Fruit fly (Drosophila melanogaster): ENCODE data around the gene CG4462.

The CG4462 gene

dm6 chr3R:19924331-19924730 is 840 bp downstream of the CG4462 start:
- TF ChIP-seq ttk (optimal IDR thresholded peaks at IDR 0.05) (no peak), Sin3A (optimal IDR thresholded peaks at IDR 0.05) (no peak), Myc (optimal IDR thresholded peaks at IDR 0.05) (no peak), h (optimal IDR thresholded peaks at IDR 0.05) (no peak), insv (optimal IDR thresholded peaks at IDR 0.05) (no peak), psq (optimal IDR thresholded peaks at IDR 0.05) (no peak)

DNA sequence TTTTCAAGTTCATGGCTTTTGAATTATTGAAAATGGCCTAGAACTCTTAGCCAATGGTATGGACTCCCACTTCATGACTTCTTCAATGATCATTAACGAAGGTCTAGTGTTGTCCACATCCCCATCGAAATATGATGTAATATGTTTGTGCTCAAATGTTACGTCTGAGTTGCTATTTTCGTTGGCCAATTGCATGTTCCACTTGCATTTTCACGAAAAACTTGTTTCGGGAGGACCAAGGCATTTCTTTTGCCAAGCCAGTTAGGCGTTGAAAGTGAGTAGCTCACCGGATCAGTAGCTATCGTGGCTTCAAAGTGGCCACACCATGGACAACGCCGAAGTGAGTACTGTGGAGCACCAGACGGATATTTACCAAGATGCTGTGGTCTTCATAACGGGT is 7.0 kb downstream of the CG4462 start, which contains the start of gene CG4770:
Gene CG4770, plus strand, starts transcription at position 301 of the 400 bp plus-strand sequence.
- no peak for TF ChIP-seq psq (optimal IDR thresholded peaks at IDR 0.05)
- no peak for TF ChIP-seq insv (optimal IDR thresholded peaks at IDR 0.05)
- no peak for TF ChIP-seq Myc (optimal IDR thresholded peaks at IDR 0.05)
- no peak for TF ChIP-seq ttk (optimal IDR thresholded peaks at IDR 0.05)
- no peak for TF ChIP-seq h (optimal IDR thresholded peaks at IDR 0.05)
- no peak for TF ChIP-seq Sin3A (optimal IDR thresholded peaks at IDR 0.05)

- TF ChIP-seq h (optimal IDR thresholded peaks at IDR 0.05) (no peak), insv (optimal IDR thresholded peaks at IDR 0.05) (no peak), psq (optimal IDR thresholded peaks at IDR 0.05) (no peak), Sin3A (optimal IDR thresholded peaks at IDR 0.05) (no peak), ttk (optimal IDR thresholded peaks at IDR 0.05) (no peak), Myc (optimal IDR thresholded peaks at IDR 0.05) (no peak)
Observed at dm6 chr3R:19917739-19918138, 7.4 kb downstream of the CG4462 start, which contains the start of gene CG4465. TSS of gene CG4465 (minus strand) at chr3R:19917839.

DNA sequence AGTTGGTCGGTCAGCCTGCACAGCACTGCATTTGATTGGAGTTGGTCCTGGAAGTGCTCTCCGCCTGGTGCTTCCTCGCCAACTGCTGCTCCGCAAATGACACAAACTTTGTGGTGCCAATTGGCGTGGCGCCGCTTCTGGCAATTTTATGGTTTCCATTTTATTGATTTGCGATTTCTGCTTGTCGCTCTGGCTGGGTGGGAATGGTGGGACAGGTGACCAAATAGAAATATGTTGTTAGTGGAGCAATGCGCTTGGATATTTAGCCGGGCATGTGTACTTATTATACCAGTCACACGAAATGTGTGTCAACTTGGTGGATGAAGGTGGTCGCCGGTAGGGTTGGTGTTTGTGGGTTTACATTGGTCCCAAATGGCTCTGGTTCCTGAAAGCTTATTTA is 9.9 kb downstream of the CG4462 start, which contains the start of the genes Xport-A and Xport-B:
Gene Xport-A, minus strand, starts transcription at position 101 of the 400 bp plus-strand sequence.
Gene Xport-B, minus strand, starts transcription at position 101 of the 400 bp plus-strand sequence.
- TF ChIP-seq ttk (optimal IDR thresholded peaks at IDR 0.05) (no peak), Sin3A (optimal IDR thresholded peaks at IDR 0.05) (no peak), psq (optimal IDR thresholded peaks at IDR 0.05) (no peak), insv (optimal IDR thresholded peaks at IDR 0.05) (no peak), Myc (optimal IDR thresholded peaks at IDR 0.05) (no peak), h (optimal IDR thresholded peaks at IDR 0.05) (no peak)

DNA sequence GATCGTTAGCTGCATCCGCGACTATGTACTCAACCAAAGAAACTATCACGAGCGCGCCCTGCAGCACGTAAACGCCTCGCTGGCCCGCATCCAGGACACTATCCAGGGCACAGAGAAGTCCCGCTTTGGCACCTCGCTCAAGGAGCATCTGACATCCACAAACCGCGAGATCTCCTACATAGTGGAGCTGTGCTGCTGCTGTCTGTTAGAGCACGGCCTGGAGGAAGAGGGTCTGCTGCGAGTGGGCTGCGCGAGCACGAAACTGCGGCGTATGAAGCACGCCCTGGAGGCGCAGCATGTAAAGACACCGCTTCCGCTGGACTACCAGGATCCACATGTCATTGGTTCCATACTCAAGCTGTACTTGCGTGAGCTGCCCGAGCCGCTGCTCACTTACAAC is 14.1 kb downstream of the CG4462 start:
- TF ChIP-seq Sin3A (optimal IDR thresholded peaks at IDR 0.05) (no peak), ttk (optimal IDR thresholded peaks at IDR 0.05) (no peak), insv (optimal IDR thresholded peaks at IDR 0.05) (no peak), psq (optimal IDR thresholded peaks at IDR 0.05) (no peak)

DNA sequence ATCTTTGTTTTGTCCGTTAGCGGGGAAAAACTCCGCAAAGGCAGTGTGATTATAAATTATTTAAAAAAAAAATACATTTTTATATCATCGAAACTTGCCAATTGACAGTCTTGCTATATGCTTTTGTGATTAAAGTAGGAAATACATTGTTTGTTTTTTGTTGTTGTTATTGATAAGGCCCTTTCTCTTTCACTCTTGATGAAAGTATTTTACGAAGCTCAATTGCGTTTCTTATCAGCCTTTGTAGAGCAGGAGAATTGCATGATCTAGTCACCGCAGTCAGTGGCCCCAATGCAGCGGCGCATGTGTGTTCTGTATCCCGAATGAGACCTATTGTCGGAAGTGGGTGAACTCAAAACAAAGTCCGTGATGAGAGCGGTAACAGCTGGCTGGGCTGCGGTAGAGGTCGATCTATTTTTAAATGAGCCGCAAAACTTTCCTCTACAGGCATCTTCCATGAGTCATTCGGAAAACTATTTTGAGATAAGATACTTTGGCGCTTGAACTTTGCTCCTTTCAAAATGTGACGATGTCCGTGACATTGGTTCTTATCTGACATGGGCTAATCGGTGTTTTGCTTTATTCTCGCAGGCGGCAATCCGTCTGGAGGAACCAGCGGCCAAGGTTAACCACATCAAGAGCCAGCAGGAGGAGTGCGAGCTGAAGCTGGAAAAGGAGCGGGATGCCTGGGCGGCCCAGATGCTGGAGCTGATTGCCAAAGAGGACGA is 14.7 kb downstream of the CG4462 start:
- no peak for TF ChIP-seq Sin3A (optimal IDR thresholded peaks at IDR 0.05)
- no peak for TF ChIP-seq insv (optimal IDR thresholded peaks at IDR 0.05)
- no peak for TF ChIP-seq ttk (optimal IDR thresholded peaks at IDR 0.05)
- TF ChIP-seq Myc (optimal IDR thresholded peaks at IDR 0.05) = no peak
- TF ChIP-seq psq (optimal IDR thresholded peaks at IDR 0.05) = no peak
- no peak for TF ChIP-seq h (optimal IDR thresholded peaks at IDR 0.05)

dm6 chr3R:19909541-19910182 is 15.5 kb downstream of the CG4462 start:
- no peak for TF ChIP-seq insv (optimal IDR thresholded peaks at IDR 0.05)
- no peak for TF ChIP-seq ttk (optimal IDR thresholded peaks at IDR 0.05)
- TF ChIP-seq Sin3A (optimal IDR thresholded peaks at IDR 0.05) = no peak
- TF ChIP-seq psq (optimal IDR thresholded peaks at IDR 0.05) = no peak
- TF ChIP-seq h (optimal IDR thresholded peaks at IDR 0.05) = no peak
- TF ChIP-seq Myc (optimal IDR thresholded peaks at IDR 0.05) = no peak

- TF ChIP-seq ttk (optimal IDR thresholded peaks at IDR 0.05) (no peak), Myc (optimal IDR thresholded peaks at IDR 0.05) (no peak)
Observed at dm6 chr3R:19908863-19909343, 16.3 kb downstream of the CG4462 start.

DNA sequence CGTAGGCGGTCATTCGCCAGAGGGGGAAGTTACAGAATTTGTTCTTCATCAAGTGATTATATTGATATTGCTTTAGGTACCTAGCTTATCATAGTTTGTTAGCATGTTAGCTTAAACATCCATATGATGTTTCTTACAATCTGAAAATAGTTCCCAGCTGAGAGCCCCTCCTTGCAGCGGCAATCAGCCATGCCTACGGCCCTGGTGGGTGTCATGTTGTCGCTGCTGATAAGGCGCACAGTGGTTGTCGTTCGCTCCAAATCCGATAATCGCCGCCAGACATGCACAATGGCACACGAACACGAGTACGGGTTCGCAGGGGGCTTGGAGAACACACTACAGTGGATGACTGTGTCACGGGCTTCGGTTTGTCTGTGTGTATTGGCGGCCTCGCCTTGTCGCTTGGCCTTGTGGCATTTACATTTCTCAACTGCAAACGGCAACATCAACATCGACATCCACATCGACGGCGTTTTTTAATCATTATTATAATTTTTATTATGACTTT is 19.2 kb downstream of the CG4462 start:
- no peak for TF ChIP-seq Myc (optimal IDR thresholded peaks at IDR 0.05)
- no peak for TF ChIP-seq Sin3A (optimal IDR thresholded peaks at IDR 0.05)
- TF ChIP-seq ttk (optimal IDR thresholded peaks at IDR 0.05) = no peak
- no peak for TF ChIP-seq h (optimal IDR thresholded peaks at IDR 0.05)
- no peak for TF ChIP-seq insv (optimal IDR thresholded peaks at IDR 0.05)
- no peak for TF ChIP-seq psq (optimal IDR thresholded peaks at IDR 0.05)

DNA sequence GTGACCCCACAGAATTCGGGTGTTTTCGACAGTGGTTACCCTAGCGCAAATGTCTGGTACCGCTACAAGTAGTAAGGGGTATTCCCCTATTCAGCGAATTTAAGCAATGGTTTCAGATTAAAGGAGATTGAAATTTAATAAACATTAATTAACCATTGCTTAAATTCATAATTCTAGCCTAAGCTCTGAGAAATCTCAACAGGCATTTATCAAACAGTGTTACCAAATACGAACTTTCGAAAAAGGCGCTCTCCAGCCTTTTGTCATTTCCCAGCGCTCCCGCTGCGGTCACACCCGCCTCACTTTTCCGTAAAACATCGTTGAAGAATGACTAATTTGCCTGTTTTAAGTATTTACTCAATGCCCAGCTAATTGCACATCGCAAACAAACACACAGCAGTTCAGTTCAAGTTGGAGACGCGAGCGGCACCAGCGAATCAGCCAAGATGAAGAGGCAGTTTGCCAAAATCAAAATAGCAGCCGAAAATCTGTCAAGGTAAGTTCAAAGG is 20.3 kb downstream of the CG4462 start, which contains the start of the genes Surf6 and RhoGAP92B:
Gene Surf6, minus strand, starts transcription at position 4 of the 509 bp plus-strand sequence.
Gene RhoGAP92B, plus strand, starts transcription at position 300 of the 509 bp plus-strand sequence.
- TF ChIP-seq psq (optimal IDR thresholded peaks at IDR 0.05) (no peak), Myc (optimal IDR thresholded peaks at IDR 0.05) (no peak)

DNA sequence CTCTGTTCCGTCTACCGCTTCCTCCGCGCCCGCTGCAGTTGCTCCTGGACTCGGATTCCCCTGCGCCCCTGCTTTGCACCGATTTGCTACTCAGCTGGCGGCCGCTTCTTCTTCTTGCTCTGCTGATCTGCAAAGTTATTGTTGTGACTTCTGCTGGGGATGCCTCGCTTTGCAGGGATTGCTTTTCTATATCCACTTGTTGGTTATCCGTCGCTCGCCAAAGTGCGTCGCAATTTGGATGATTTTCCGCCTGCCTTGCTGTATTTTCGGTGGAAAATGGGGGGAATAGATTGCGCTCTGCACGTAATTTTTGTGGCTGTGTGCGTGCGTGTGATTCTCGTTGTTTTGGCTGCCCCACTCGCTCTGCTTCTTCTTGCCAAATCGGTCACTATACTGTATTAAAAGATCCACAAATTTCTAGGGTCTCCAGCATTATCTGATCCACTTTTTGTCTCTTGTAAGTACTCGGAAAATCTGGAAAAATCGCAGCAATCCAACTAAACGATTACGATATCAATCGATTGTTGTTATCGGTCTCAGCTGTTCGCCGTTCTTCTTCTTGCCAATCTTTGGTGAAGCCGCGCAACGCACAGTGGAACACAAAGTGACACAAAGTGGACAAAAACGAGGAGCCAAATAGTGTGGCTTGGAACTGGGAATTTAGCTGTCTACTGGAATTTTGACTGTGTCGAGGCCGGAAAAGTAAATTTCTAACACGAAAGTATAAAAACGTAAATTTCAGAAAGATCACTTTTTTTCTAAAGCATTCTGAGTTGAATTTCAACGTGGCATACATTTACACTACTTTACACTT is 22.0 kb downstream of the CG4462 start, which contains the start of gene ClpX:
Gene ClpX, minus strand, starts transcription at position 764 of the 814 bp plus-strand sequence.
- TF ChIP-seq Sin3A (optimal IDR thresholded peaks at IDR 0.05) = no peak
- TF ChIP-seq Myc (optimal IDR thresholded peaks at IDR 0.05) = no peak
- no peak for TF ChIP-seq h (optimal IDR thresholded peaks at IDR 0.05)
- no peak for TF ChIP-seq psq (optimal IDR thresholded peaks at IDR 0.05)
- TF ChIP-seq ttk (optimal IDR thresholded peaks at IDR 0.05) = no peak
- no peak for TF ChIP-seq insv (optimal IDR thresholded peaks at IDR 0.05)

Data from Kc167 (cell line).